Worm (Caenorhabditis elegans): ENCODE results near the gene F14D2.15.

DNA sequence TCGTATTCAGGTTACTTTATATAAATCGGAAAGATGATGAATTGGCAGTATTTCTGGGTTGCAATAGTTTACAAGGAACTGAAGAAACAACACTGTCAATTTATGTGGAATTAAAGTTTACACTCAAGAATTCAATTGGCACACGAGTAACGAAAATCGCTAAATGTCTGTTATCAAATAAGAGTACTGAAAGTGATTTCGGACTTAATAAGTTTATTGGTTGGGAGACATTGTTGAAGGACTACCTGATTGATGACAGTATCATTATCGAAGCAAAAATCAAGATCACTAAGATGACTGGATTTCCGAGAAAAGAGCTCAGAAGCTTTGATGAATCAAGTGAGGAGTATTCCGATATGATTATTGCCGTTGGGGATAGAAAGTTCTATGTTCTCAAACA lies 31.7 kb upstream of the F14D2.15 start:
- no peak for TF ChIP-seq efl-1 (optimal IDR thresholded peaks at IDR 0.05)
- no peak for TF ChIP-seq efl-1 (GFP tag; optimal IDR thresholded peaks at IDR 0.05 in 1 of 2)
- TF ChIP-seq ztf-4 (tag; optimal IDR thresholded peaks at IDR 0.05) = no peak
- TF ChIP-seq dpl-1 (GFP tag; optimal IDR thresholded peaks at IDR 0.05) = no peak
- no peak for TF ChIP-seq sox-4 (tag; optimal IDR thresholded peaks at IDR 0.05)
